Fruit fly (Drosophila melanogaster) whole organism, embryonic: ENCODE results near the gene Mdh1.

Source experiments
- Bgb ChIP-seq: fragments of 200-800 bp; sonication (Bioruptor generic); IDR thresholded peaks from 2 replicates; pipeline ENCODE4 v1.3.6; 2022; ENCODE audit warnings: missing biosample characterization, missing genetic modification characterization; ENCODE audit not compliant: partially characterized antibody
- CG11093 ChIP-seq: fragments of 200-800 bp; sonication (Bioruptor generic); IDR thresholded peaks from 3 replicates; pipeline ENCODE4 v1.3.6; 2022; ENCODE audit warnings: missing biosample characterization, missing genetic modification characterization
- CG12391 ChIP-seq: fragments of 200-800 bp; sonication (Bioruptor generic); optimal IDR thresholded peaks from 3 replicates; lab custom pipeline; 2018; ENCODE audit warnings: missing biosample characterization, mild to moderate bottlenecking, missing genetic modification characterization, moderate library complexity
- CG13287 ChIP-seq: fragments of 200-800 bp; sonication (Bioruptor generic); IDR thresholded peaks from 2 replicates; pipeline ENCODE4 v1.3.6; 2022; ENCODE audit warnings: missing biosample characterization, missing genetic modification characterization; ENCODE audit not compliant: partially characterized antibody
- CG13894 ChIP-seq: fragments of 200-800 bp; sonication (Bioruptor generic); optimal IDR thresholded peaks from 3 replicates; lab custom pipeline; 2018; ENCODE audit warnings: missing biosample characterization, mild to moderate bottlenecking, missing genetic modification characterization, moderate library complexity
- CG18262 ChIP-seq: fragments of 200-800 bp; optimal IDR thresholded peaks from 3 replicates; lab custom pipeline; 2019; ENCODE audit warnings: missing biosample characterization, mild to moderate bottlenecking, missing genetic modification characterization, moderate library complexity
- CG30431 ChIP-seq: fragments of 200-800 bp; sonication (Bioruptor generic); optimal IDR thresholded peaks from 2 replicates; lab custom pipeline; 2017; ENCODE audit warnings: missing biosample characterization, missing genetic modification characterization
- CG32532 ChIP-seq: fragments of 200-800 bp; sonication (Bioruptor generic); IDR thresholded peaks from 2 replicates; pipeline ENCODE4 v1.3.6; 2022; ENCODE audit warnings: missing biosample characterization, missing genetic modification characterization
- CG32767 ChIP-seq: fragments of 200-800 bp; sonication (Bioruptor generic); IDR thresholded peaks from 2 replicates; pipeline ENCODE4 v1.3.6; 2022; ENCODE audit warnings: missing biosample characterization, missing genetic modification characterization
- CG6765 ChIP-seq: fragments of 200-800 bp; sonication (Bioruptor generic); optimal IDR thresholded peaks from 3 replicates; lab custom pipeline; 2017; ENCODE audit warnings: missing biosample characterization, mild to moderate bottlenecking, missing genetic modification characterization
- CG7556 ChIP-seq: fragments of 200-800 bp; sonication (Bioruptor generic); optimal IDR thresholded peaks from 2 replicates; lab custom pipeline; 2017; ENCODE audit warnings: missing biosample characterization, mild to moderate bottlenecking, missing genetic modification characterization
- CG7928 ChIP-seq: fragments of 200-800 bp; sonication (Bioruptor generic); optimal IDR thresholded peaks from 2 replicates; lab custom pipeline; 2017; ENCODE audit warnings: missing biosample characterization, mild to moderate bottlenecking, missing genetic modification characterization
- CG8281 ChIP-seq: fragments of 200-800 bp; sonication (Bioruptor generic); optimal IDR thresholded peaks from 2 replicates; lab custom pipeline; 2018; ENCODE audit warnings: missing biosample characterization, mild to moderate bottlenecking, missing genetic modification characterization, moderate library complexity
- CG8359 ChIP-seq: fragments of 200-800 bp; sonication (Bioruptor generic); optimal IDR thresholded peaks from 2 replicates; lab custom pipeline; 2017; ENCODE audit warnings: missing biosample characterization, mild to moderate bottlenecking, missing genetic modification characterization, borderline replicate concordance
- CG9215 ChIP-seq: fragments of 200-800 bp; sonication (Bioruptor generic); IDR thresholded peaks from 2 replicates; pipeline ENCODE4 v1.3.6; 2022; ENCODE audit warnings: missing biosample characterization, missing genetic modification characterization
- CTCF ChIP-seq: fragments of 200-800 bp; sonication (Bioruptor generic); optimal IDR thresholded peaks from 2 replicates; lab custom pipeline; 2017; ENCODE audit warnings: missing biosample characterization, mild to moderate bottlenecking, missing genetic modification characterization, moderate library complexity
- CrebB ChIP-seq: fragments of 200-800 bp; sonication (Bioruptor generic); optimal IDR thresholded peaks from 3 replicates; lab custom pipeline; 2018; ENCODE audit warnings: missing biosample characterization, mild to moderate bottlenecking, missing genetic modification characterization
- ERR ChIP-seq: fragments of 200-800 bp; sonication (Bioruptor generic); optimal IDR thresholded peaks from 2 replicates; lab custom pipeline; 2016; ENCODE audit warnings: missing biosample characterization, missing genetic modification characterization
- Ets65A ChIP-seq: fragments of 200-800 bp; sonication (Bioruptor generic); peaks from one replicate; lab custom pipeline; 2016; ENCODE audit warnings: missing biosample characterization, missing genetic modification characterization
- Hey ChIP-seq: fragments of 200-800 bp; sonication (Bioruptor generic); optimal IDR thresholded peaks from 3 replicates; lab custom pipeline; 2018; ENCODE audit warnings: missing biosample characterization, mild to moderate bottlenecking, missing genetic modification characterization
- HmgZ ChIP-seq: fragments of 200-800 bp; sonication (Bioruptor generic); optimal IDR thresholded peaks from 2 replicates; lab custom pipeline; 2018; ENCODE audit warnings: missing biosample characterization, mild to moderate bottlenecking, missing genetic modification characterization
- Hr3 ChIP-seq: fragments of 200-800 bp; sonication (Bioruptor generic); optimal IDR thresholded peaks from 3 replicates; lab custom pipeline; 2016; ENCODE audit warnings: missing biosample characterization, missing genetic modification characterization
- MESR4 ChIP-seq: fragments of 200-800 bp; sonication (Bioruptor generic); optimal IDR thresholded peaks from 2 replicates; lab custom pipeline; 2018; ENCODE audit warnings: missing biosample characterization, mild to moderate bottlenecking, missing genetic modification characterization, moderate library complexity
- Max ChIP-seq: fragments of 200-800 bp; sonication (Bioruptor generic); optimal IDR thresholded peaks from 2 replicates; lab custom pipeline; 2016; ENCODE audit warnings: missing biosample characterization, mild to moderate bottlenecking, missing genetic modification characterization
- Sry-β ChIP-seq: fragments of 200-800 bp; sonication (Bioruptor generic); optimal IDR thresholded peaks from 2 replicates; lab custom pipeline; 2018; ENCODE audit warnings: missing biosample characterization, mild to moderate bottlenecking, missing genetic modification characterization, moderate library complexity
- TFAM ChIP-seq: fragments of 200-800 bp; sonication (Bioruptor generic); optimal IDR thresholded peaks from 2 replicates; lab custom pipeline; 2017; ENCODE audit warnings: missing biosample characterization, missing genetic modification characterization, inconsistent platforms
- YL-1 ChIP-seq: fragments of 200-800 bp; sonication (Bioruptor generic); optimal IDR thresholded peaks from 3 replicates; lab custom pipeline; 2017; ENCODE audit warnings: missing biosample characterization, mild to moderate bottlenecking, missing genetic modification characterization
- chif ChIP-seq, 2 experiments: fragments of 200-800 bp; sonication (Bioruptor generic); optimal IDR thresholded peaks; 3 replicates each; lab custom pipeline; 2016; ENCODE audit warnings: missing biosample characterization in 2 of 2, missing genetic modification characterization in 2 of 2
- dpn ChIP-seq, 2 experiments: fragments of 200-800 bp; sonication (Bioruptor generic); optimal IDR thresholded peaks; 3 replicates each; lab custom pipeline; 2016; ENCODE audit warnings: missing biosample characterization in 2 of 2, missing genetic modification characterization in 2 of 2
- gcm2 ChIP-seq: fragments of 200-800 bp; sonication (Bioruptor generic); optimal IDR thresholded peaks from 2 replicates; lab custom pipeline; 2016; ENCODE audit warnings: missing biosample characterization, missing genetic modification characterization
- gro ChIP-seq: fragments of 200-800 bp; sonication (Bioruptor generic); optimal IDR thresholded peaks from 2 replicates; lab custom pipeline; 2016; ENCODE audit warnings: missing biosample characterization, missing genetic modification characterization
- ham ChIP-seq: fragments of 200-800 bp; sonication (Bioruptor generic); IDR thresholded peaks from 2 replicates; pipeline ENCODE4 v1.3.6; 2022; ENCODE audit warnings: missing biosample characterization, missing genetic modification characterization
- ind ChIP-seq: fragments of 200-800 bp; sonication (Bioruptor generic); optimal IDR thresholded peaks from 3 replicates; lab custom pipeline; 2016; ENCODE audit warnings: missing biosample characterization, missing genetic modification characterization
- lilli ChIP-seq: fragments of 200-800 bp; sonication (Bioruptor generic); optimal IDR thresholded peaks from 3 replicates; lab custom pipeline; 2016; ENCODE audit warnings: missing biosample characterization, missing genetic modification characterization
- lola ChIP-seq, 3 experiments: fragments of >200 bp in 2 of 3; fragments of 200-800 bp in 1 of 3; sonication (Bioruptor generic) in 1 of 3; optimal IDR thresholded peaks; 2 replicates each; lab custom pipeline; 2017 to 2019; ENCODE audit warnings: missing biosample characterization in 3 of 3, missing genetic modification characterization in 3 of 3, mild to moderate bottlenecking in 1 of 3, moderate library complexity in 1 of 3
- nerfin-2 ChIP-seq: fragments of 200-800 bp; sonication (Bioruptor generic); IDR thresholded peaks from 2 replicates; pipeline ENCODE4 v1.3.6; 2022; ENCODE audit warnings: missing biosample characterization, missing genetic modification characterization; ENCODE audit not compliant: partially characterized antibody
- pros ChIP-seq: fragments of 200-800 bp; sonication (Bioruptor generic); optimal IDR thresholded peaks from 3 replicates; lab custom pipeline; 2019; ENCODE audit warnings: missing biosample characterization, mild to moderate bottlenecking, missing genetic modification characterization, moderate library complexity
- ranshi ChIP-seq: fragments of 200-800 bp; sonication (Bioruptor generic); IDR thresholded peaks from 2 replicates; pipeline ENCODE4 v1.3.6; 2022; ENCODE audit warnings: missing biosample characterization, missing genetic modification characterization
- scrt ChIP-seq: fragments of 200-800 bp; sonication (Bioruptor generic); optimal IDR thresholded peaks from 2 replicates; lab custom pipeline; 2018; ENCODE audit warnings: missing biosample characterization, mild to moderate bottlenecking, missing genetic modification characterization, moderate library complexity
- sd ChIP-seq: fragments of 200-800 bp; sonication (Bioruptor generic); optimal IDR thresholded peaks from 3 replicates; lab custom pipeline; 2018; ENCODE audit warnings: missing biosample characterization, mild to moderate bottlenecking, missing genetic modification characterization, moderate library complexity
- sens-2 ChIP-seq: fragments of 200-800 bp; sonication (Bioruptor generic); IDR thresholded peaks from 2 replicates; pipeline ENCODE4 v1.3.6; 2022; ENCODE audit warnings: missing biosample characterization, missing genetic modification characterization
- sisA ChIP-seq: fragments of 200-800 bp; sonication (Bioruptor generic); IDR thresholded peaks from 2 replicates; pipeline ENCODE4 v1.3.6; 2022; ENCODE audit warnings: missing biosample characterization, missing genetic modification characterization
- slp2 ChIP-seq: fragments of 200-800 bp; sonication (Bioruptor generic); optimal IDR thresholded peaks from 2 replicates; lab custom pipeline; 2016; ENCODE audit warnings: missing biosample characterization, missing genetic modification characterization
- so ChIP-seq: fragments of 200-800 bp; sonication (Bioruptor generic); IDR thresholded peaks from 3 replicates; pipeline ENCODE4 v1.3.6; 2022; ENCODE audit warnings: missing biosample characterization, missing genetic modification characterization
- stc ChIP-seq: fragments of 200-800 bp; sonication (Bioruptor generic); IDR thresholded peaks from 2 replicates; pipeline ENCODE4 v1.3.6; 2022; ENCODE audit warnings: missing biosample characterization, missing genetic modification characterization
- tap ChIP-seq: fragments of 200-800 bp; optimal IDR thresholded peaks from 3 replicates; lab custom pipeline; 2019; ENCODE audit warnings: missing biosample characterization, mild to moderate bottlenecking, missing genetic modification characterization, moderate library complexity
- tin ChIP-seq: fragments of 200-800 bp; sonication (Bioruptor generic); optimal IDR thresholded peaks from 3 replicates; lab custom pipeline; 2016; ENCODE audit warnings: missing biosample characterization, missing genetic modification characterization
- trh ChIP-seq: fragments of 200-800 bp; sonication (Bioruptor generic); optimal IDR thresholded peaks from 2 replicates; lab custom pipeline; 2016; ENCODE audit warnings: missing biosample characterization, missing genetic modification characterization
- zen ChIP-seq: fragments of 200-800 bp; sonication (Bioruptor generic); optimal IDR thresholded peaks from 3 replicates; lab custom pipeline; 2018; ENCODE audit warnings: missing biosample characterization, mild to moderate bottlenecking, missing genetic modification characterization, moderate library complexity
- zfh2 ChIP-seq: fragments of 200-800 bp; sonication (Bioruptor generic); optimal IDR thresholded peaks from 2 replicates; lab custom pipeline; 2016; ENCODE audit warnings: missing biosample characterization, missing genetic modification characterization

Gene Mdh1

dm6 chr2L:10430802-10431476 is 34.8 kb upstream of the Mdh1 start, which contains the start of the genes Bug22 and TfIIB (continued):
- TF ChIP-seq CG12391 (tag; lab: Kevin White, UChicago): peak; percentile 88
- TF ChIP-seq gcm2 (GFP tag; lab: Kevin White, UChicago): no peak
- peak; percentile 35 to 41 for TF ChIP-seq chif (GFP tag; optimal IDR thresholded peaks at IDR 0.05; lab: Kevin White, UChicago)
- TF ChIP-seq trh (GFP tag; lab: Kevin White, UChicago): peak; percentile 24
- no peak for TF ChIP-seq CG8359 (GFP tag; lab: Kevin White, UChicago)
- peak; percentile 86 for TF ChIP-seq lilli (GFP tag; lab: Kevin White, UChicago)
- TF ChIP-seq Max (GFP tag; lab: Kevin White, UChicago): peak; percentile 85
- TF ChIP-seq Hr3: peak; percentile 73
- peak; percentile 69 for TF ChIP-seq CG7556 (GFP tag; lab: Kevin White, UChicago)
- peak; percentile 65 for TF ChIP-seq stc
- peak; percentile 19 for TF ChIP-seq gro (GFP tag; lab: Kevin White, UChicago)
- no peak for TF ChIP-seq CG9215 (GFP tag; lab: Robert Waterston, UW)
- peak; percentile 72 for TF ChIP-seq CG18262 (tag; lab: Kevin White, UChicago)
- peak; percentile 46 to 84 for TF ChIP-seq dpn (GFP tag; optimal IDR thresholded peaks at IDR 0.05; lab: Kevin White, UChicago)
- peak; percentile 35 for TF ChIP-seq ERR (GFP tag; lab: Kevin White, UChicago)
- peak; percentile 94 for TF ChIP-seq Ets65A (GFP tag; lab: Kevin White, UChicago)
- TF ChIP-seq YL-1 (GFP tag; lab: Kevin White, UChicago): peak; percentile 34
- TF ChIP-seq tap (tag; lab: Kevin White, UChicago): no peak
- no peak for TF ChIP-seq nerfin-2 (GFP tag; lab: Robert Waterston, UW)
- TF ChIP-seq pros (GFP tag; lab: Kevin White, UChicago): no peak
- TF ChIP-seq tin (GFP tag; lab: Kevin White, UChicago): peak; percentile 67
- no peak for TF ChIP-seq CG7928
- TF ChIP-seq lola (GFP tag; optimal IDR thresholded peaks at IDR 0.05; lab: Kevin White, UChicago): peak in 1 of 3 experiments; percentile 54
- peak; percentile 57 for TF ChIP-seq slp2 (GFP tag; lab: Kevin White, UChicago)
- TF ChIP-seq sd (tag; lab: Kevin White, UChicago): no peak
- no peak for TF ChIP-seq ham (GFP tag; lab: Robert Waterston, UW)
- TF ChIP-seq CrebB (tag; lab: Kevin White, UChicago): peak; percentile 14
- no peak for TF ChIP-seq Hey (tag; lab: Kevin White, UChicago)
- TF ChIP-seq zen (tag; lab: Kevin White, UChicago): peak; percentile 46
- peak; percentile 54 for TF ChIP-seq HmgZ (tag; lab: Kevin White, UChicago)
- no peak for TF ChIP-seq CG30431
- TF ChIP-seq zfh2 (GFP tag; lab: Kevin White, UChicago): peak; percentile 75
- TF ChIP-seq CG8281 (tag; lab: Kevin White, UChicago): no peak
- TF ChIP-seq MESR4 (GFP tag; lab: Kevin White, UChicago): peak; percentile 45
- TF ChIP-seq CG11093 (GFP tag; lab: Robert Waterston, UW): peak; percentile 29; the same call in 1 of the 3 replicates
- TF ChIP-seq CG32767 (GFP tag; lab: Robert Waterston, UW): no peak
- peak; percentile 48 for TF ChIP-seq scrt (GFP tag; lab: Kevin White, UChicago)
- TF ChIP-seq sisA (GFP tag; lab: Robert Waterston, UW): peak; percentile 51
- peak; percentile 47 for TF ChIP-seq CG13287 (GFP tag; lab: Robert Waterston, UW)
- no peak for TF ChIP-seq so
- peak; percentile 8 for TF ChIP-seq Sry-β (GFP tag; lab: Kevin White, UChicago)
- no peak for TF ChIP-seq CG6765 (GFP tag; lab: Kevin White, UChicago)
- no peak for TF ChIP-seq TFAM (GFP tag; lab: Kevin White, UChicago)
- no peak for TF ChIP-seq sens-2 (GFP tag; lab: Robert Waterston, UW)
- TF ChIP-seq CG13894: no peak
- TF ChIP-seq CG32532 (GFP tag; lab: Robert Waterston, UW): peak; percentile 74
- TF ChIP-seq CTCF (GFP tag; lab: Kevin White, UChicago): no peak
- peak; percentile 19; the same call in 1 of the 2 replicates for TF ChIP-seq Bgb (GFP tag; lab: Robert Waterston, UW)
- 0 out of 2 replicates have a peak, but pooled peaks have one; percentile 64 for TF ChIP-seq ranshi
- peak; percentile 74 for TF ChIP-seq ind (GFP tag; lab: Kevin White, UChicago)
